Worm (Caenorhabditis elegans): ENCODE data around the gene elp-1.

ce11 chrV:20771702-20772101 is 1.7 kb upstream of the elp-1 start:
- TF ChIP-seq hmbx-1 (tag; optimal IDR thresholded peaks at IDR 0.05) (no peak), pes-1 (GFP tag; IDR thresholded peaks at IDR 0.05) (no peak), ama-1 (optimal IDR thresholded peaks at IDR 0.05) (no peak), tbx-11 (GFP tag; IDR thresholded peaks at IDR 0.05) (no peak), ceh-13 (GFP tag; optimal IDR thresholded peaks at IDR 0.05) (no peak), ceh-36 (tag; optimal IDR thresholded peaks at IDR 0.05) (no peak), F13C5.2 (tag; optimal IDR thresholded peaks at IDR 0.05) (no peak), B0310.2 (tag; optimal IDR thresholded peaks at IDR 0.05) (no peak), tra-4 (tag; optimal IDR thresholded peaks at IDR 0.05) (no peak), flt-1 (GFP tag; IDR thresholded peaks at IDR 0.05) (no peak), sea-1 (GFP tag; conservative IDR thresholded peaks at IDR 0.05) (no peak)

All from whole organism, early embryonic.